Worm (Caenorhabditis elegans) whole organism, young adult: ENCODE results near the gene srab-24.
"Not testable (repeated sequence)": the region's sequence is repeated elsewhere in the genome, so short reads cannot be mapped to it uniquely, and the experiment has no call there.

Source experiments
- B0019.2 ChIP-seq: fragments of 200-800 bp; sonication (Bioruptor generic); conservative IDR thresholded peaks from 2 replicates; pipeline ENCODE4 v1.3.6; 2022; ENCODE audit warnings: missing genetic modification reagents, missing genetic modification characterization, missing compliant biosample characterization
- C06A6.2 ChIP-seq: fragments of 200-800 bp; sonication (Bioruptor generic); conservative IDR thresholded peaks from 2 replicates; pipeline ENCODE4 v1.3.6; 2022; ENCODE audit warnings: missing genetic modification characterization, missing compliant biosample characterization
- D2030.7 ChIP-seq: fragments of 200-800 bp; sonication (Bioruptor generic); IDR thresholded peaks from 2 replicates; pipeline ENCODE4 v1.3.6; 2022; ENCODE audit warnings: missing genetic modification reagents, missing genetic modification characterization, missing compliant biosample characterization
- F10E7.11 ChIP-seq: sonication (generic microtip); optimal IDR thresholded peaks from 2 replicates; lab custom pipeline; 2017; ENCODE audit warnings: mild to moderate bottlenecking, missing genetic modification characterization, moderate library complexity, missing compliant biosample characterization
- F33H1.4 ChIP-seq: fragments of 200-800 bp; sonication (Bioruptor generic); IDR thresholded peaks from 2 replicates; pipeline ENCODE4 v1.3.6; 2022; ENCODE audit warnings: missing genetic modification reagents, missing genetic modification characterization, missing compliant biosample characterization
- F37B4.10 ChIP-seq: fragments of 200-800 bp; sonication (Bioruptor generic); IDR thresholded peaks from 2 replicates; pipeline ENCODE4 v1.3.6; 2022; ENCODE audit warnings: missing genetic modification characterization, missing compliant biosample characterization
- K12H6.12 ChIP-seq: fragments of 200-800 bp; sonication (Bioruptor generic); optimal IDR thresholded peaks from 2 replicates; lab custom pipeline; 2018; ENCODE audit warnings: mild to moderate bottlenecking, missing genetic modification characterization, missing compliant biosample characterization
- T26A5.8 ChIP-seq: sonication (generic microtip); optimal IDR thresholded peaks from 2 replicates; lab custom pipeline; 2016; ENCODE audit warnings: missing genetic modification characterization, missing compliant biosample characterization
- ZK185.1 ChIP-seq: sonication (generic microtip); optimal IDR thresholded peaks from 2 replicates; lab custom pipeline; 2016; ENCODE audit warnings: mild to moderate bottlenecking, missing genetic modification characterization, missing compliant biosample characterization; ENCODE audit not compliant: poor library complexity, severe bottlenecking
- ama-1 ChIP-seq, 3 experiments: fragments of 150-350 bp in 1 of 3; sonication (generic microtip) in 2 of 3; optimal IDR thresholded peaks; 2 replicates each; lab custom pipeline; 2014 to 2018; ENCODE audit warnings: missing biosample characterization in 2 of 3, missing genetic modification characterization in 2 of 3, missing genetic modification reagents in 2 of 3
- aptf-2 ChIP-seq: fragments of 200-800 bp; sonication (Bioruptor generic); conservative IDR thresholded peaks from 2 replicates; pipeline ENCODE4 v1.3.6; 2022; ENCODE audit warnings: missing genetic modification reagents, missing genetic modification characterization, missing compliant biosample characterization
- aptf-3 ChIP-seq: fragments of 200-800 bp; sonication (Bioruptor generic); IDR thresholded peaks from 2 replicates; pipeline ENCODE4 v1.3.6; 2022; ENCODE audit warnings: missing genetic modification characterization, missing compliant biosample characterization
- attf-3 ChIP-seq: fragments of 200-800 bp; sonication (Bioruptor generic); conservative IDR thresholded peaks from 2 replicates; pipeline ENCODE4 v1.3.6; 2022; ENCODE audit warnings: missing genetic modification reagents, missing genetic modification characterization, missing compliant biosample characterization
- attf-6 ChIP-seq: fragments of 200-800 bp; sonication (Bioruptor generic); IDR thresholded peaks from 2 replicates; pipeline ENCODE4 v1.3.6; 2022; ENCODE audit warnings: missing genetic modification reagents, missing genetic modification characterization, missing compliant biosample characterization
- cebp-1 ChIP-seq, 2 experiments: fragments of 200-800 bp in 1 of 2; sonication (Bioruptor generic) in 1 of 2; sonication (generic microtip) in 1 of 2; IDR thresholded peaks in 1 of 2; optimal IDR thresholded peaks in 1 of 2; 2 replicates each; pipeline versions ENCODE4 v1.3.6 to Lab custom; 2017 to 2022; ENCODE audit warnings: missing compliant biosample characterization in 2 of 2, missing genetic modification characterization in 2 of 2, mild to moderate bottlenecking in 1 of 2, missing genetic modification reagents in 1 of 2, moderate library complexity in 1 of 2
- ceh-40 ChIP-seq: fragments of 200-800 bp; sonication (Bioruptor generic); IDR thresholded peaks from 2 replicates; pipeline ENCODE4 v1.3.6; 2022; ENCODE audit warnings: missing genetic modification characterization, missing compliant biosample characterization
- ceh-91 ChIP-seq: fragments of 200-800 bp; sonication (Bioruptor generic); IDR thresholded peaks from 2 replicates; pipeline ENCODE4 v1.3.6; 2022; ENCODE audit warnings: missing genetic modification reagents, missing genetic modification characterization, missing compliant biosample characterization
- chd-7 ChIP-seq: sonication (generic microtip); optimal IDR thresholded peaks from 2 replicates; lab custom pipeline; 2016; ENCODE audit warnings: mild to moderate bottlenecking, missing genetic modification characterization, moderate library complexity, missing compliant biosample characterization
- die-1 ChIP-seq: sonication (generic microtip); optimal IDR thresholded peaks from 2 replicates; lab custom pipeline; 2016; ENCODE audit warnings: missing genotype, mild to moderate bottlenecking, missing genetic modification characterization, missing compliant biosample characterization
- dox-1 ChIP-seq: fragments of 200-800 bp; sonication (Bioruptor generic); IDR thresholded peaks from 2 replicates; pipeline ENCODE4 v1.3.6; 2022; ENCODE audit warnings: missing genetic modification reagents, missing genetic modification characterization, missing compliant biosample characterization
- dpl-1 ChIP-seq: fragments of 150-350 bp; optimal IDR thresholded peaks from 2 replicates; lab custom pipeline; 2014; ENCODE audit warnings: missing biosample characterization, missing genetic modification reagents, missing genetic modification characterization
- efl-1 ChIP-seq: fragments of 150-350 bp; optimal IDR thresholded peaks from 2 replicates; lab custom pipeline; 2014; ENCODE audit warnings: missing biosample characterization, missing genetic modification reagents, missing genetic modification characterization
- gei-17 ChIP-seq: fragments of 200-800 bp; sonication (Bioruptor generic); optimal IDR thresholded peaks from 2 replicates; lab custom pipeline; 2018; ENCODE audit warnings: mild to moderate bottlenecking, missing genetic modification characterization, missing compliant biosample characterization
- hmg-1.2 ChIP-seq: fragments of 200-800 bp; sonication (Bioruptor generic); IDR thresholded peaks from 2 replicates; pipeline ENCODE4 v1.3.6; 2022; ENCODE audit warnings: missing genetic modification reagents, missing genetic modification characterization, missing compliant biosample characterization
- hsf-1 ChIP-seq: fragments of 200-800 bp; sonication (Bioruptor generic); IDR thresholded peaks from 2 replicates; pipeline ENCODE4 v1.3.6; 2022; ENCODE audit warnings: missing genetic modification reagents, missing genetic modification characterization, missing compliant biosample characterization
- madf-3 ChIP-seq: fragments of 200-800 bp; sonication (Bioruptor generic); IDR thresholded peaks from 2 replicates; pipeline ENCODE4 v1.3.6; 2022; ENCODE audit warnings: missing genetic modification reagents, missing genetic modification characterization, missing compliant biosample characterization
- madf-6 ChIP-seq: fragments of 200-800 bp; sonication (Bioruptor generic); IDR thresholded peaks from 2 replicates; pipeline ENCODE4 v1.3.6; 2022; ENCODE audit warnings: missing genetic modification reagents, missing genetic modification characterization, missing compliant biosample characterization
- madf-8 ChIP-seq: fragments of 200-800 bp; sonication (Bioruptor generic); conservative IDR thresholded peaks from 2 replicates; pipeline ENCODE4 v1.3.6; 2022; ENCODE audit warnings: missing genetic modification reagents, missing genetic modification characterization, missing compliant biosample characterization
- nhr-120 ChIP-seq: fragments of 200-800 bp; sonication (Bioruptor generic); IDR thresholded peaks from 2 replicates; pipeline ENCODE4 v1.3.6; 2022; ENCODE audit warnings: missing genetic modification characterization, missing compliant biosample characterization
- pbrm-1 ChIP-seq: fragments of 200-800 bp; sonication (Bioruptor generic); IDR thresholded peaks from 2 replicates; pipeline ENCODE4 v1.3.6; 2022; ENCODE audit warnings: missing genetic modification reagents, missing genetic modification characterization, missing compliant biosample characterization
- pha-4 ChIP-seq: fragments of 150-350 bp; sonication (generic microtip); optimal IDR thresholded peaks from 2 replicates; lab custom pipeline; 2014; ENCODE audit warnings: missing biosample characterization, missing genetic modification reagents, missing genetic modification characterization
- rpc-1 ChIP-seq, 2 experiments: fragments of 150-350 bp in 1 of 2; sonication (generic microtip) in 1 of 2; optimal IDR thresholded peaks; 2 replicates each; lab custom pipeline; 2014 to 2018; ENCODE audit warnings: missing biosample characterization in 1 of 2, missing genetic modification characterization in 1 of 2, missing genetic modification reagents in 1 of 2, missing genotype in 1 of 2
- snpc-1.1 ChIP-seq: sonication (generic microtip); optimal IDR thresholded peaks from 2 replicates; lab custom pipeline; 2017; ENCODE audit warnings: missing genetic modification characterization, mild to moderate bottlenecking, missing compliant biosample characterization, antibody characterized with exemption, moderate library complexity, missing genotype, missing genetic modification reagents; ENCODE audit not compliant: insufficient read depth
- snpc-4 ChIP-seq, 5 experiments: fragments of 150-350 bp in 1 of 5; sonication (generic microtip) in 4 of 5; optimal IDR thresholded peaks; 2 replicates each; lab custom pipeline; 2014 to 2018; ENCODE audit warnings: missing genetic modification characterization in 5 of 5, missing biosample characterization in 3 of 5, antibody characterized with exemption in 2 of 5, mild to moderate bottlenecking in 2 of 5, missing compliant biosample characterization in 2 of 5, missing genotype in 2 of 5, moderate library complexity in 2 of 5, missing genetic modification reagents in 1 of 5
- tbx-9 ChIP-seq: sonication (generic microtip); optimal IDR thresholded peaks from 2 replicates; lab custom pipeline; 2016; ENCODE audit warnings: borderline replicate concordance, missing genetic modification characterization, inconsistent platforms, missing compliant biosample characterization
- unc-62 ChIP-seq: fragments of 150-350 bp; optimal IDR thresholded peaks from 2 replicates; lab custom pipeline; 2014; ENCODE audit warnings: missing biosample characterization, missing genetic modification reagents, missing genetic modification characterization
- zim-3 ChIP-seq: sonication (generic microtip); optimal IDR thresholded peaks from 2 replicates; lab custom pipeline; 2017; ENCODE audit warnings: mild to moderate bottlenecking, missing genetic modification characterization, moderate library complexity, missing compliant biosample characterization
- ztf-26 ChIP-seq: sonication (generic microtip); optimal IDR thresholded peaks from 2 replicates; lab custom pipeline; 2017; ENCODE audit warnings: missing genetic modification characterization, missing compliant biosample characterization
- ztf-6 ChIP-seq: fragments of 200-800 bp; sonication (Bioruptor generic); IDR thresholded peaks from 2 replicates; pipeline ENCODE4 v1.3.6; 2022; ENCODE audit warnings: missing genetic modification reagents, missing genetic modification characterization, missing compliant biosample characterization

Gene srab-24

DNA sequence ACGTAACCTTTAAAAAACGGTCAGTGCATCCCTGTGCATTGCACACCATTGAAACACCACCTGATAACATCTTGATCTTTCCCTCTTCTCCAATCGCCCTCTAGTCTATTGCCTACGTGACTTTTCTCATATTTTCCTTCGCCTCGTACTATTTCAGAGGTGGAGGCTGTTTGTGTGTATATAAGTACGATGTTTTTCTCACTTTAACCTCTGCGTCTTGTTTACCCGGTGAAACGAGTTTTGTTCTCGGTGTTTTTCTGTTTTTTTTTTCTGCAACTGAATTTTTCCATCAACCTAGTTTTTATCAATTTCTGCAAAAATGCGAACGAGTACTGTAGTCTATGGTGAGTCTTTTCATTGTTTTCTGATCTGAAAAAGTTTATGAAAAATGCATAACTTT, 30.3 kb downstream of the srab-24 start, which contains the start of gene sqrd-1:
TSS of gene sqrd-1 (plus strand) at position 158 of the 400 bp plus-strand sequence.
- TF ChIP-seq K12H6.12 (no peak), D2030.7 (GFP tag; lab: Robert Waterston, UW) (no peak), pha-4 (tag; lab: Kevin White, UChicago) (no peak), dox-1 (GFP tag; lab: Robert Waterston, UW) (0 out of 2 replicates have a peak, but pooled peaks have one; percentile 20), chd-7 (tag; lab: Kevin White, UChicago) (no peak), zim-3 (tag; lab: Kevin White, UChicago) (no peak), F33H1.4 (GFP tag; lab: Robert Waterston, UW) (no peak), ztf-6 (GFP tag; lab: Robert Waterston, UW) (no peak), ama-1 (optimal IDR thresholded peaks at IDR 0.05; lab: Kevin White, UChicago) (peak; percentile 40), ama-1 (GFP tag; optimal IDR thresholded peaks at IDR 0.05; lab: Kevin White, UChicago) (no peak), tbx-9 (tag; lab: Kevin White, UChicago) (no peak)

DNA sequence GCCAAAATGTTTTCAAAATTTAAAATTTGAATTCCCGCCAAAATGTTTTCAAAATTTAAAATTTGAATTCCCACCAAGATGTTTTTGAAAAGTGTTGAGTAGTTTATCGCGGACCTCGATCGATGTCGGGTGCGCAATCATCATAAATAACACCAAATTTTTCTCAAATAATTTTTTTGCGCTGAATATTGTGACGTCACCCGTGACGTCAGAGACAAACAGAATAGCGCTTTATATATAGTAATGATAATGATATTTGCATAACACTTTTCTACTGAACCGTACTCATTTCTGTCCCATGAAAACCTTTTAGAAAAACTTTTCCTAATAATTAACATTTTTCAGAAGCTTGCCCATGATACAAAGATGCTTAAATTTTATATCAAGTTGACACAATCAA, 31.5 kb downstream of the srab-24 start:
- TF ChIP-seq attf-6 (GFP tag; lab: Robert Waterston, UW), result peak; percentile 93
- 0 out of 2 replicates have a peak, but pooled peaks have one; percentile 9 for TF ChIP-seq madf-8
- TF ChIP-seq pbrm-1 (GFP tag; lab: Robert Waterston, UW), result peak; percentile 65; the same call in 1 of the 2 replicates
- TF ChIP-seq snpc-4 (GFP tag; optimal IDR thresholded peaks at IDR 0.05; lab: Kevin White, UChicago), result not testable (repeated sequence)
- peak in 1 of 4 experiments; percentile 89 for TF ChIP-seq snpc-4 (tag; optimal IDR thresholded peaks at IDR 0.05; lab: Kevin White, UChicago)
- TF ChIP-seq hmg-1.2 (GFP tag; lab: Robert Waterston, UW), result peak; percentile 27; the same call in 1 of the 2 replicates

DNA sequence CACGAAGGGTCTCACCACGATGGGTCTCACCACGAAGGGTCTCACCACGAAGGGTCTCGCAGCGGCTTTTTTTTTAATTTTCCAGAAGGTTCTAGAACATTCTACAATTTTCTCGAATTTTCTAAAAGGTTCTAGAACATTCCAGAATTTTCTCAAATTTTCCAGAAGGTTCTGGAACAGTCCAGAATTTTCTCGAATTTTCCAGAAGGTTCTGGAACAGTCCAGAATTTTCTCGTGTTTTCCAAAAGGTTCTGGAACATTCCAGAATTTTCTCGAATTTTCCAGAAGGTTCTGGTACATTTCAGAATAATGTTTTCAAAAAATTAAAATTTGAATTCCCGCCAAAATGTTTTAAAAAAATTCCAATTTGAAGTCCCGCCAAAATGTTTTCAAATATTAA, 31.9 kb downstream of the srab-24 start:
- TF ChIP-seq F33H1.4 (GFP tag; lab: Robert Waterston, UW) (peak; percentile 48), dox-1 (GFP tag; lab: Robert Waterston, UW) (peak; percentile 58), madf-6 (GFP tag; lab: Robert Waterston, UW) (0 out of 2 replicates have a peak, but pooled peaks have one; percentile 31), aptf-3 (GFP tag; lab: Robert Waterston, UW) (0 out of 2 replicates have a peak, but pooled peaks have one; percentile 12), hsf-1 (GFP tag; lab: Robert Waterston, UW) (peak; percentile 98), ceh-40 (GFP tag; lab: Robert Waterston, UW) (0 out of 2 replicates have a peak, but pooled peaks have one; percentile 16)

DNA sequence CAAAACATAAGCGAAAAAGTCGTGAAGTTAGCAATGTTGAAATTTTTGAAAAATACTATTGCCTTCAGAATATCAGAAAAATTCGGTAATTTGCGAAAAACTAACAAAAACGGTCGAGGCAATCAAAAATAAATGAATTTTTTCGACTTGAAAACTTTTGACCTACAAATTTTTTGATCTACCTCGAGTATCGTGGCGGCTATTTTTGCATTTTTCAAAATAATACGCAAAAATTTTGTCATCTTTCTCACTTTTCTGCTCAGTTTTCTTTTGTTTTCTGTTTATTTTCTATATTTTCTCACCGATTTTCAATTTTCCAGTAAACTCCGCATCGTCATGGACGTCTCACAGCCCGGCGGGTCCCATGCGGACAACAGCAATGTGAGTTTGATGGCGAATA, 34.2 kb downstream of the srab-24 start:
- TF ChIP-seq snpc-4 (GFP tag; optimal IDR thresholded peaks at IDR 0.05; lab: Kevin White, UChicago) (no peak), snpc-4 (tag; optimal IDR thresholded peaks at IDR 0.05; lab: Kevin White, UChicago) (peak in 1 of 4 experiments; percentile 15), dpl-1 (GFP tag; lab: Kevin White, UChicago) (peak; percentile 23), unc-62 (GFP tag; lab: Kevin White, UChicago) (no peak), nhr-120 (GFP tag; lab: Robert Waterston, UW) (no peak), die-1 (tag; lab: Kevin White, UChicago) (no peak), chd-7 (tag; lab: Kevin White, UChicago) (no peak), T26A5.8 (no peak), ZK185.1 (tag; lab: Kevin White, UChicago) (no peak), C06A6.2 (GFP tag; lab: Robert Waterston, UW) (no peak), attf-3 (GFP tag; lab: Robert Waterston, UW) (no peak), dox-1 (GFP tag; lab: Robert Waterston, UW) (no peak), cebp-1 (GFP tag; IDR thresholded peaks at IDR 0.05; lab: Robert Waterston, UW) (no peak), cebp-1 (tag; optimal IDR thresholded peaks at IDR 0.05; lab: Kevin White, UChicago) (no peak), ceh-91 (GFP tag; lab: Robert Waterston, UW) (no peak), F10E7.11 (tag; lab: Kevin White, UChicago) (no peak), ztf-26 (tag; lab: Kevin White, UChicago) (no peak), rpc-1 (optimal IDR thresholded peaks at IDR 0.05; lab: Kevin White, UChicago) (no peak), rpc-1 (tag; optimal IDR thresholded peaks at IDR 0.05; lab: Kevin White, UChicago) (no peak), madf-3 (GFP tag; lab: Robert Waterston, UW) (no peak), gei-17 (GFP tag; lab: Kevin White, UChicago) (no peak), madf-6 (GFP tag; lab: Robert Waterston, UW) (peak; percentile 68), ama-1 (optimal IDR thresholded peaks at IDR 0.05; lab: Kevin White, UChicago) (no peak), ama-1 (GFP tag; optimal IDR thresholded peaks at IDR 0.05; lab: Kevin White, UChicago) (no peak), snpc-1.1 (no peak), efl-1 (GFP tag; lab: Kevin White, UChicago) (peak; percentile 81), F37B4.10 (GFP tag; lab: Robert Waterston, UW) (no peak), hsf-1 (GFP tag; lab: Robert Waterston, UW) (no peak), aptf-2 (GFP tag; lab: Robert Waterston, UW) (no peak), B0019.2 (GFP tag; lab: Robert Waterston, UW) (no peak), K12H6.12 (no peak)
